Fruit fly (Drosophila melanogaster): ENCODE data around the gene CG11694.
A peak's percentile ranks its signal among the peaks of the same experiment; 100 is the strongest.

Gene CG11694

dm6 chr3R:8264302-8265080 lies 47.4 kb downstream of the CG11694 start, which contains the start of the genes RPA1 and Mcm2 (continued):
- TF ChIP-seq Aef1 (GFP tag; IDR thresholded peaks at IDR 0.05) (peak; percentile 87), CG5953 (GFP tag; IDR thresholded peaks at IDR 0.05) (peak; percentile 35; the same call in 1 of the 2 replicates), CG3847 (GFP tag; IDR thresholded peaks at IDR 0.05) (peak; percentile 76; the same call in 1 of the 2 replicates), salm (tag; optimal IDR thresholded peaks at IDR 0.05) (peak; percentile 38), lilli (GFP tag; optimal IDR thresholded peaks at IDR 0.05) (peak; percentile 72), caup (GFP tag; optimal IDR thresholded peaks at IDR 0.05; ENCODE audit: severe bottlenecking) (peak; percentile 59), Meics (GFP tag; optimal IDR thresholded peaks at IDR 0.05) (peak; percentile 74), CG7357 (GFP tag; IDR thresholded peaks at IDR 0.05) (peak; percentile 66; the same call in 2 of the 3 replicates), CG14667 (GFP tag; IDR thresholded peaks at IDR 0.05) (peak; percentile 81), CG1647 (GFP tag; optimal IDR thresholded peaks at IDR 0.05) (no peak), row (GFP tag; IDR thresholded peaks at IDR 0.05) (peak; percentile 93), bsh (GFP tag; optimal IDR thresholded peaks at IDR 0.05) (peak in 1 of 2 experiments; percentile 66), ERR (GFP tag; optimal IDR thresholded peaks at IDR 0.05) (no peak), CG12219 (GFP tag; optimal IDR thresholded peaks at IDR 0.05) (peak; percentile 50), CG1529 (GFP tag; optimal IDR thresholded peaks at IDR 0.05) (peak; percentile 35), CG10543 (GFP tag; optimal IDR thresholded peaks at IDR 0.05) (peak; percentile 89), CG7556 (GFP tag; optimal IDR thresholded peaks at IDR 0.05) (peak; percentile 75), amos (GFP tag; IDR thresholded peaks at IDR 0.05; ENCODE audit: partially characterized antibody) (peak; percentile 48), phol (tag; optimal IDR thresholded peaks at IDR 0.05) (peak; percentile 80), CG32772 (GFP tag; IDR thresholded peaks at IDR 0.05) (peak; percentile 70), Dek (tag; optimal IDR thresholded peaks at IDR 0.05) (peak; percentile 78), BtbVII (GFP tag; optimal IDR thresholded peaks at IDR 0.05) (peak; percentile 55), Spps (tag; optimal IDR thresholded peaks at IDR 0.05) (peak; percentile 41), B-H1 (GFP tag; IDR thresholded peaks at IDR 0.05) (peak; percentile 44; the same call in 2 of the 3 replicates), kni (GFP tag; optimal IDR thresholded peaks at IDR 0.05) (peak; percentile 76), sob (GFP tag; IDR thresholded peaks at IDR 0.05) (peak; percentile 72), D19A (tag; optimal IDR thresholded peaks at IDR 0.05) (peak; percentile 61), Jarid2 (GFP tag; optimal IDR thresholded peaks at IDR 0.05) (peak; percentile 20), crp (GFP tag; optimal IDR thresholded peaks at IDR 0.05) (peak in 1 of 2 experiments; percentile 42), CG6813 (GFP tag; optimal IDR thresholded peaks at IDR 0.05) (peak; percentile 47), CG2116 (GFP tag; optimal IDR thresholded peaks at IDR 0.05) (peak; percentile 97), D (optimal IDR thresholded peaks at IDR 0.05) (no peak), D (GFP tag; optimal IDR thresholded peaks at IDR 0.05) (peak; percentile 70), CG8281 (tag; optimal IDR thresholded peaks at IDR 0.05) (peak; percentile 50), CG8388 (GFP tag; optimal IDR thresholded peaks at IDR 0.05) (peak; percentile 66), CG18262 (tag; optimal IDR thresholded peaks at IDR 0.05) (peak; percentile 84), Nf-YA (GFP tag; IDR thresholded peaks at IDR 0.05) (peak; percentile 16; the same call in 1 of the 2 replicates), CG7987 (GFP tag; optimal IDR thresholded peaks at IDR 0.05) (no peak), CG7372 (GFP tag; IDR thresholded peaks at IDR 0.05) (peak; percentile 72; the same call in 1 of the 2 replicates), CG17186 (GFP tag; optimal IDR thresholded peaks at IDR 0.05) (peak; percentile 10), CG13296 (GFP tag; optimal IDR thresholded peaks at IDR 0.05) (peak; percentile 69), maf-S (GFP tag; optimal IDR thresholded peaks at IDR 0.05) (peak; percentile 23), CG17328 (GFP tag; IDR thresholded peaks at IDR 0.05) (peak; percentile 41), CG5245 (GFP tag; optimal IDR thresholded peaks at IDR 0.05) (peak; percentile 68), CG31388 (GFP tag; optimal IDR thresholded peaks at IDR 0.05) (peak; percentile 29), HmgZ (tag; optimal IDR thresholded peaks at IDR 0.05) (peak; percentile 63), MESR4 (GFP tag; optimal IDR thresholded peaks at IDR 0.05) (peak; percentile 42), Hey (tag; optimal IDR thresholded peaks at IDR 0.05) (no peak)

Measured in whole organism, embryonic.